Worm (Caenorhabditis elegans) whole organism, young adult: ENCODE results near the gene C14F11.4.

Experiments
- F10E7.11 ChIP-seq: sonication (generic microtip); optimal IDR thresholded peaks from 2 replicates; lab custom pipeline; 2017; ENCODE audit warnings: mild to moderate bottlenecking, missing genetic modification characterization, moderate library complexity, missing compliant biosample characterization
- F22D6.2 ChIP-seq: sonication (generic microtip); optimal IDR thresholded peaks from 2 replicates; lab custom pipeline; 2016; ENCODE audit warnings: mild to moderate bottlenecking, missing genetic modification characterization, missing compliant biosample characterization
- F23B12.7 ChIP-seq: sonication (generic microtip); optimal IDR thresholded peaks from 2 replicates; lab custom pipeline; 2017; ENCODE audit warnings: missing genetic modification characterization, mild to moderate bottlenecking, missing compliant biosample characterization, antibody characterized with exemption, moderate library complexity; ENCODE audit not compliant: insufficient read depth
- F33H1.4 ChIP-seq: fragments of 200-800 bp; sonication (Bioruptor generic); IDR thresholded peaks from 2 replicates; pipeline ENCODE4 v1.3.6; 2022; ENCODE audit warnings: missing genetic modification reagents, missing genetic modification characterization, missing compliant biosample characterization
- F52B5.7 ChIP-seq: sonication (generic microtip); optimal IDR thresholded peaks from 2 replicates; lab custom pipeline; 2016; ENCODE audit warnings: mild to moderate bottlenecking, missing genetic modification characterization, missing compliant biosample characterization
- T26A5.8 ChIP-seq: sonication (generic microtip); optimal IDR thresholded peaks from 2 replicates; lab custom pipeline; 2016; ENCODE audit warnings: missing genetic modification characterization, missing compliant biosample characterization
- ZK185.1 ChIP-seq: sonication (generic microtip); optimal IDR thresholded peaks from 2 replicates; lab custom pipeline; 2016; ENCODE audit warnings: mild to moderate bottlenecking, missing genetic modification characterization, missing compliant biosample characterization; ENCODE audit not compliant: poor library complexity, severe bottlenecking
- atf-7 ChIP-seq: sonication (generic microtip); optimal IDR thresholded peaks from 2 replicates; lab custom pipeline; 2017; ENCODE audit warnings: mild to moderate bottlenecking, missing genetic modification characterization, missing compliant biosample characterization
- bed-1 ChIP-seq: fragments of 200-800 bp; sonication (Bioruptor generic); IDR thresholded peaks from 2 replicates; pipeline ENCODE4 v1.3.6; 2022; ENCODE audit warnings: missing genetic modification reagents, missing genetic modification characterization, missing compliant biosample characterization
- cebp-1 ChIP-seq, 2 experiments: fragments of 200-800 bp in 1 of 2; sonication (Bioruptor generic) in 1 of 2; sonication (generic microtip) in 1 of 2; IDR thresholded peaks in 1 of 2; optimal IDR thresholded peaks in 1 of 2; 2 replicates each; pipeline versions ENCODE4 v1.3.6 to Lab custom; 2017 to 2022; ENCODE audit warnings: missing compliant biosample characterization in 2 of 2, missing genetic modification characterization in 2 of 2, mild to moderate bottlenecking in 1 of 2, missing genetic modification reagents in 1 of 2, moderate library complexity in 1 of 2
- cebp-2 ChIP-seq: fragments of 200-800 bp; sonication (Bioruptor generic); IDR thresholded peaks from 2 replicates; pipeline ENCODE4 v1.3.6; 2022; ENCODE audit warnings: missing genetic modification characterization, missing compliant biosample characterization
- ceh-100 ChIP-seq: fragments of 200-800 bp; sonication (Bioruptor generic); IDR thresholded peaks from 2 replicates; pipeline ENCODE4 v1.3.6; 2022; ENCODE audit warnings: missing genetic modification reagents, missing genetic modification characterization, missing compliant biosample characterization
- ceh-79 ChIP-seq: sonication (generic microtip); optimal IDR thresholded peaks from 2 replicates; lab custom pipeline; 2017; ENCODE audit warnings: mild to moderate bottlenecking, missing genetic modification characterization, missing compliant biosample characterization
- die-1 ChIP-seq: sonication (generic microtip); optimal IDR thresholded peaks from 2 replicates; lab custom pipeline; 2016; ENCODE audit warnings: missing genotype, mild to moderate bottlenecking, missing genetic modification characterization, missing compliant biosample characterization
- dpl-1 ChIP-seq: fragments of 150-350 bp; optimal IDR thresholded peaks from 2 replicates; lab custom pipeline; 2014; ENCODE audit warnings: missing biosample characterization, missing genetic modification reagents, missing genetic modification characterization
- egl-18 ChIP-seq: fragments of 200-800 bp; sonication (Bioruptor generic); IDR thresholded peaks from 2 replicates; pipeline ENCODE4 v1.3.6; 2022; ENCODE audit warnings: missing genetic modification reagents, missing genetic modification characterization, missing compliant biosample characterization
- hmg-20 ChIP-seq: fragments of 200-800 bp; sonication (Bioruptor generic); IDR thresholded peaks from 2 replicates; pipeline ENCODE4 v1.3.6; 2022; ENCODE audit warnings: missing genetic modification reagents, missing genetic modification characterization, missing compliant biosample characterization
- let-526 ChIP-seq: fragments of 200-800 bp; sonication (Bioruptor generic); IDR thresholded peaks from 2 replicates; pipeline ENCODE4 v1.3.6; 2022; ENCODE audit warnings: missing genetic modification reagents, missing genetic modification characterization, missing compliant biosample characterization
- lin-35 ChIP-seq, 3 experiments: fragments of 150-350 bp in 2 of 3; sonication (generic microtip) in 1 of 3; optimal IDR thresholded peaks; 2 replicates each; lab custom pipeline; 2014 to 2018; ENCODE audit warnings: missing biosample characterization in 3 of 3, missing genetic modification characterization in 3 of 3, missing genetic modification reagents in 3 of 3
- lsl-1 ChIP-seq: fragments of 200-800 bp; sonication (Bioruptor generic); optimal IDR thresholded peaks from 2 replicates; lab custom pipeline; 2018; ENCODE audit warnings: mild to moderate bottlenecking, missing genetic modification characterization, moderate library complexity, missing compliant biosample characterization
- lsy-27 ChIP-seq: sonication (generic microtip); optimal IDR thresholded peaks from 2 replicates; lab custom pipeline; 2017; ENCODE audit warnings: missing genetic modification characterization, mild to moderate bottlenecking, missing compliant biosample characterization, antibody characterized with exemption, missing genotype, borderline replicate concordance; ENCODE audit not compliant: insufficient read depth
- madf-10 ChIP-seq: sonication (generic microtip); optimal IDR thresholded peaks from 2 replicates; lab custom pipeline; 2016; ENCODE audit warnings: mild to moderate bottlenecking, missing genetic modification characterization, missing compliant biosample characterization
- madf-6 ChIP-seq: fragments of 200-800 bp; sonication (Bioruptor generic); IDR thresholded peaks from 2 replicates; pipeline ENCODE4 v1.3.6; 2022; ENCODE audit warnings: missing genetic modification reagents, missing genetic modification characterization, missing compliant biosample characterization
- nfya-2 ChIP-seq: fragments of 200-800 bp; sonication (Bioruptor generic); IDR thresholded peaks from 2 replicates; pipeline ENCODE4 v1.3.6; 2022; ENCODE audit warnings: missing genetic modification reagents, missing genetic modification characterization, missing compliant biosample characterization
- nhr-27 ChIP-seq: fragments of 200-800 bp; sonication (Bioruptor generic); optimal IDR thresholded peaks from 2 replicates; lab custom pipeline; 2018; ENCODE audit warnings: mild to moderate bottlenecking, missing genetic modification characterization, moderate library complexity, missing compliant biosample characterization
- rcor-1 ChIP-seq: fragments of 200-800 bp; sonication (Bioruptor generic); IDR thresholded peaks from 2 replicates; pipeline ENCODE4 v1.3.6; 2022; ENCODE audit warnings: missing genetic modification reagents, missing genetic modification characterization, missing compliant biosample characterization
- somi-1 ChIP-seq: fragments of 200-800 bp; sonication (Bioruptor generic); optimal IDR thresholded peaks from 2 replicates; lab custom pipeline; 2018; ENCODE audit warnings: mild to moderate bottlenecking, missing genetic modification characterization, missing compliant biosample characterization
- sptf-2 ChIP-seq: fragments of 200-800 bp; sonication (Bioruptor generic); optimal IDR thresholded peaks from 2 replicates; lab custom pipeline; 2018; ENCODE audit warnings: mild to moderate bottlenecking, missing genetic modification characterization, missing compliant biosample characterization
- unc-130 ChIP-seq: sonication (generic microtip); optimal IDR thresholded peaks from 2 replicates; lab custom pipeline; 2016; ENCODE audit warnings: missing genetic modification reagents, missing genetic modification characterization, missing compliant biosample characterization
- xnd-1 ChIP-seq: sonication (generic microtip); optimal IDR thresholded peaks from 2 replicates; lab custom pipeline; 2016; ENCODE audit warnings: missing genotype, missing genetic modification reagents, missing genetic modification characterization, missing compliant biosample characterization
- zfh-2 ChIP-seq: fragments of 200-800 bp; sonication (Bioruptor generic); conservative IDR thresholded peaks from 2 replicates; pipeline ENCODE4 v1.3.6; 2022; ENCODE audit warnings: missing genetic modification reagents, missing genetic modification characterization, missing compliant biosample characterization
- zim-3 ChIP-seq: sonication (generic microtip); optimal IDR thresholded peaks from 2 replicates; lab custom pipeline; 2017; ENCODE audit warnings: mild to moderate bottlenecking, missing genetic modification characterization, moderate library complexity, missing compliant biosample characterization
- ztf-22 ChIP-seq: fragments of 200-800 bp; sonication (Bioruptor generic); optimal IDR thresholded peaks from 2 replicates; lab custom pipeline; 2018; ENCODE audit warnings: mild to moderate bottlenecking, missing genetic modification characterization, moderate library complexity, missing compliant biosample characterization
- ztf-26 ChIP-seq: sonication (generic microtip); optimal IDR thresholded peaks from 2 replicates; lab custom pipeline; 2017; ENCODE audit warnings: missing genetic modification characterization, missing compliant biosample characterization

The C14F11.4 gene

DNA sequence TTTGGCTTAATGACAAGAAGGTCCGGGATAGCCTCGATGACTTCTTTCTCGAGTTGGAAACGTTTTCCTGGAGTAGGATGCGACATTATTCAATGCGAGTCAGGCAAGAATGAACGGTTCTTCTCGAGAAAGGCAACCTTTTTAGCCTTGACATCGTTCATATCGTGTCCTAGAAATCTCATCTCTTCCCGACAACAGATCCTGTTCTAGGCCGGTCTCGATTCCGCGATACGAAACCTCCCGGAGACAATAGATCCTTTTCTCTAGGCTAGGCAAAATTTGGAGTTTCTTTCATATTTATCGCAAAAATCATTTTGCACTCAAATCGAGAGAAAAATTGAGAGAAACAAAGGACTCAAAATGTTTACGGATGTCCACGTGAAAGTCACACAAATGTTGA, 6.1 kb upstream of the C14F11.4 start, which contains the start of gene rml-3:
TSS of gene rml-3 (minus strand) at position 93 of the 400 bp plus-strand sequence.
- TF ChIP-seq dpl-1 (GFP tag; lab: Kevin White, UChicago), result no peak
- no peak for TF ChIP-seq F10E7.11 (tag; lab: Kevin White, UChicago)
- no peak for TF ChIP-seq lsy-27
- no peak for TF ChIP-seq rcor-1
- no peak for TF ChIP-seq somi-1
- TF ChIP-seq, all 124 proteins: peak for 0

DNA sequence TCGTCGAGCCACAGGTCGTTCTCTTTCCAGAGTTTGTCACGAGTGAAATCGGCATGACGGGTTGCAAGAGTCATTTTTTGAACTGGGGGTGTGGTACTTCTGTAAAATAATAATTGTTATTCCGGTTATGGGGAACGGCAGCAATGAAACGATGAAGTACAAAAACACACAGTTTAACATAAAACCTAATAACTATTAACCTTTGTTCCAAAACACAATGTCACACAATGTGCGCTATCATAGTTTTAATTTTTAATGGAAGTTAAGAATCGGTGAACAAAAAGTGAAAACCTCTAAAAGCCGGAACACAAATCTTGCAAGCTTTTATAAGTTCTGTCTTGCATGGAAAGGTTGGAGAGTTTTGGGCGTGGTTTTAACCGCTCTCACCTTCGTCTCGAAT, 2.6 kb upstream of the C14F11.4 start, which contains the start of gene hsp-43:
TSS of gene hsp-43 (minus strand) at position 101 of the 400 bp plus-strand sequence.
- TF ChIP-seq T26A5.8 (tag; lab: Kevin White, UChicago), result no peak
- TF ChIP-seq F52B5.7 (tag; lab: Kevin White, UChicago), result no peak
- TF ChIP-seq madf-6, result no peak
- TF ChIP-seq F33H1.4 (GFP tag; lab: Robert Waterston, UW), result no peak
- TF ChIP-seq lsl-1 (GFP tag; lab: Kevin White, UChicago), result no peak
- no peak for TF ChIP-seq atf-7 (tag; lab: Kevin White, UChicago)
- TF ChIP-seq ceh-79, result no peak
- TF ChIP-seq F23B12.7 (tag; lab: Kevin White, UChicago), result no peak
- no peak for TF ChIP-seq ZK185.1
- TF ChIP-seq let-526 (GFP tag; lab: Robert Waterston, UW), result no peak
- TF ChIP-seq unc-130, result no peak
- TF ChIP-seq egl-18 (GFP tag; lab: Robert Waterston, UW), result no peak
- no peak for TF ChIP-seq zim-3 (tag; lab: Kevin White, UChicago)
- TF ChIP-seq nfya-2, result no peak
- no peak for TF ChIP-seq F22D6.2 (tag; lab: Kevin White, UChicago)
- no peak for TF ChIP-seq bed-1 (GFP tag; lab: Robert Waterston, UW)

DNA sequence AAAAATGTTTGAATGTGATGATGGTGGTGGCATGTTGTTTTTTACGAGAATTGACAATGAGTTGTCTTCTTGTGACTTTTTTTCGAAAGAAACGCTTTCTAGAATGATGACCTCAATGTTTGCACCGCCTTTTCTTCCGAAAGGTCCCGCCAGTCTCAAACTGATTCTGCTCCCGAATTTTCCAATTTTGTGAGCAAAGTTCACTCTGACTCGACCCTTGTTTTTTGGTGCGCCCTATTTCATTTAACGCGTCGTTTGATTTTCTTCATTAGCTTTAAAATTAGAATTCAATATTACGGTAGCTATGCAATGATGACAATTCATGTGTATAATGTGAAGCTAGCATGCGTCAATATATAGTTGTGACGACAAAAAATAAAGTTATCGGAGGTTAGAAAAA, 2.2 kb downstream of the C14F11.4 start, which contains the start of gene lite-1:
TSS of gene lite-1 (minus strand) at position 101 of the 400 bp plus-strand sequence.
- TF ChIP-seq die-1 (tag; lab: Kevin White, UChicago), result no peak
- no peak for TF ChIP-seq ztf-22 (GFP tag; lab: Kevin White, UChicago)
- no peak for TF ChIP-seq zim-3 (tag; lab: Kevin White, UChicago)
- TF ChIP-seq lin-35 (GFP tag; optimal IDR thresholded peaks at IDR 0.05; lab: Kevin White, UChicago), result no peak
- no peak for TF ChIP-seq ceh-100 (GFP tag; lab: Robert Waterston, UW)
- no peak for TF ChIP-seq cebp-1 (GFP tag; IDR thresholded peaks at IDR 0.05; lab: Robert Waterston, UW)
- TF ChIP-seq cebp-1 (tag; optimal IDR thresholded peaks at IDR 0.05; lab: Kevin White, UChicago), result no peak

DNA sequence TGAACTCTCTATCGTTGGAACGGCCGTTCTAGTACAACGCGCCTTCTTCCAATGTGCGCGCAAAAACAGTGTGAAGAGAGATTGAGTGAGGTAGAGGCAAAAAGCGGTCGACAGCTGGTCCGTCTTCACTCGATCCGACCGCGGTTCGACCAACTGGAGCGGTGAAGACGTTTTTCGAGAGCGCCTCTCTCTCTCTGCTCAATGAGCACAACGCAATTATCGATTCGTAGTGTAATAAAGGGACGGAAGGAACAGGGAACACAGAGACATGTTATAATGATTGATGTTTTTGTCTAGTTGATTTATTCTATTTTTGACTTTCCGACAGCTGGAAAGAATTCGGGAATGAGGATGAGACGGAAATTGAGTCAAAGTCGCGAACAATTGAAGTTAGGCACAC, 8.0 kb downstream of the C14F11.4 start:
- 0 out of 2 replicates have a peak, but pooled peaks have one; percentile 21 for TF ChIP-seq zfh-2 (GFP tag; lab: Robert Waterston, UW)
- TF ChIP-seq cebp-2 (GFP tag; lab: Robert Waterston, UW), result no peak

DNA sequence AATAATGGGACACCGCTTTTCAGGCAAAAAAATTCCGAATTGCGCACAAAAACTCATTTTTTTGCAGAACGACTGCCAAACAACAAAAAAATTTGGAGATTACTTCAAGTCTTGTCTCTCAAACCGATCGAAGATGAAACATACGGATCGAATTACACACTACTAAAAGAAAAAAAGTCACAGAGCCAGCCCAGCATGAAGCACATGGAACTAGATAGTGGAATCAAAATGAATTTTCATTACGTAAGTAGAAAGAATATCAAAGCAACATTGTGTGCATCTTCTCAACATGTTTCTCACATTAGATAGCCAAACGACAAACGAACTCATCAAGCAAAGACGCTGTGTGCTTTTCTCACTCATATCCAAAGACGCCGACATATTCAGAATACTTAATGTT, 11.8 kb downstream of the C14F11.4 start:
- TF ChIP-seq nhr-27 (tag; lab: Kevin White, UChicago) (no peak), ztf-26 (tag; lab: Kevin White, UChicago) (no peak), xnd-1 (tag; lab: Kevin White, UChicago) (no peak), sptf-2 (GFP tag; lab: Kevin White, UChicago) (no peak), madf-10 (tag; lab: Kevin White, UChicago) (no peak), ZK185.1 (no peak), lsl-1 (GFP tag; lab: Kevin White, UChicago) (no peak), hmg-20 (GFP tag; lab: Robert Waterston, UW) (no peak)
